Worm (Caenorhabditis elegans) whole organism, L4/young adult: ENCODE results near the gene srbc-2.

Experiments
- W03F9.2 ChIP-seq: fragments of 150-350 bp; optimal IDR thresholded peaks from 2 replicates; lab custom pipeline; 2014; ENCODE audit warnings: missing biosample characterization, missing genetic modification characterization
- him-1 ChIP-seq: sonication (generic microtip); optimal IDR thresholded peaks from 2 replicates; lab custom pipeline; 2016; ENCODE audit warnings: missing genotype, missing genetic modification reagents, missing genetic modification characterization, missing compliant biosample characterization

ce11 chrV:3351266-3351665 is 25.6 kb downstream of the srbc-2 start, which contains the start of gene str-63:
- TF ChIP-seq him-1 (no peak), W03F9.2 (tag; lab: Kevin White, UChicago) (no peak)
